Fruit fly (Drosophila melanogaster) whole organism, embryonic: Measurements from ENCODE around the gene RpS30.
A peak's percentile ranks its signal among the peaks of the same experiment; 100 is the strongest.

Experiments
- Abd-B ChIP-seq: fragments of 200-800 bp; sonication (Bioruptor generic); optimal IDR thresholded peaks from 2 replicates; lab custom pipeline; 2018; ENCODE audit warnings: missing biosample characterization, mild to moderate bottlenecking, missing genetic modification characterization, moderate library complexity
- Asciz ChIP-seq: fragments of 200-800 bp; sonication (Bioruptor generic); optimal IDR thresholded peaks from 2 replicates; lab custom pipeline; 2017; ENCODE audit warnings: missing biosample characterization, mild to moderate bottlenecking, missing genetic modification characterization, missing genetic modification reagents
- CG10543 ChIP-seq: fragments of 200-800 bp; sonication (Bioruptor generic); optimal IDR thresholded peaks from 3 replicates; lab custom pipeline; 2017; ENCODE audit warnings: missing biosample characterization, mild to moderate bottlenecking, missing genetic modification characterization, moderate library complexity
- CG11093 ChIP-seq: fragments of 200-800 bp; sonication (Bioruptor generic); IDR thresholded peaks from 3 replicates; pipeline ENCODE4 v1.3.6; 2022; ENCODE audit warnings: missing biosample characterization, missing genetic modification characterization
- CG14014 ChIP-seq: fragments of 200-800 bp; sonication (Bioruptor generic); IDR thresholded peaks from 2 replicates; pipeline ENCODE4 v1.3.6; 2022; ENCODE audit warnings: missing biosample characterization, missing genetic modification characterization
- CG14860 ChIP-seq: fragments of 200-800 bp; sonication (Bioruptor generic); IDR thresholded peaks from 3 replicates; pipeline ENCODE4 v1.3.6; 2022; ENCODE audit warnings: missing biosample characterization, missing genetic modification characterization; ENCODE audit not compliant: partially characterized antibody
- CG16815 ChIP-seq: fragments of 200-800 bp; sonication (Bioruptor generic); optimal IDR thresholded peaks from 3 replicates; lab custom pipeline; 2017; ENCODE audit warnings: missing biosample characterization, mild to moderate bottlenecking, missing genetic modification characterization
- CG16863 ChIP-seq: fragments of 200-800 bp; sonication (Bioruptor generic); optimal IDR thresholded peaks from 3 replicates; lab custom pipeline; 2016; ENCODE audit warnings: missing biosample characterization, missing genetic modification characterization
- CG17829 ChIP-seq: fragments of 200-800 bp; optimal IDR thresholded peaks from 2 replicates; lab custom pipeline; 2019; ENCODE audit warnings: missing biosample characterization, mild to moderate bottlenecking, missing genetic modification characterization, moderate library complexity
- CG18599 ChIP-seq: fragments of 200-800 bp; sonication (Bioruptor generic); optimal IDR thresholded peaks from 3 replicates; lab custom pipeline; 2017; ENCODE audit warnings: missing biosample characterization, missing genetic modification characterization, mild to moderate bottlenecking, moderate library complexity, missing genetic modification reagents
- CG2202 ChIP-seq: fragments of 200-800 bp; sonication (Bioruptor generic); optimal IDR thresholded peaks from 2 replicates; lab custom pipeline; 2018; ENCODE audit warnings: missing biosample characterization, mild to moderate bottlenecking, missing genetic modification characterization
- CG31441 ChIP-seq: fragments of 200-800 bp; sonication (Bioruptor generic); IDR thresholded peaks from 2 replicates; pipeline ENCODE4 v1.3.6; 2022; ENCODE audit warnings: missing biosample characterization, missing genetic modification characterization
- CG34224 ChIP-seq: fragments of 200-800 bp; sonication (Bioruptor generic); IDR thresholded peaks from 3 replicates; pipeline ENCODE4 v1.3.6; 2022; ENCODE audit warnings: missing biosample characterization, missing genetic modification characterization; ENCODE audit not compliant: partially characterized antibody
- CG3726 ChIP-seq: fragments of 200-800 bp; sonication (Bioruptor generic); IDR thresholded peaks from 3 replicates; pipeline ENCODE4, ENCODE4 v1.3.6; 2022; ENCODE audit warnings: missing biosample characterization, missing genetic modification characterization
- CG42726 ChIP-seq: fragments of 200-800 bp; sonication (Bioruptor generic); IDR thresholded peaks from 2 replicates; pipeline ENCODE4 v1.3.6; 2022; ENCODE audit warnings: missing biosample characterization, missing genetic modification characterization; ENCODE audit not compliant: partially characterized antibody
- CG5180 ChIP-seq: fragments of 200-800 bp; sonication (Bioruptor generic); optimal IDR thresholded peaks from 3 replicates; lab custom pipeline; 2017; ENCODE audit warnings: missing biosample characterization, missing genetic modification characterization, mild to moderate bottlenecking, moderate library complexity, missing genetic modification reagents
- CG5953 ChIP-seq: fragments of 200-800 bp; sonication (Bioruptor generic); IDR thresholded peaks from 2 replicates; pipeline ENCODE4 v1.3.6; 2022; ENCODE audit warnings: missing biosample characterization, missing genetic modification characterization
- CG6175 ChIP-seq: fragments of 200-800 bp; sonication (Bioruptor generic); IDR thresholded peaks from 3 replicates; pipeline ENCODE4 v1.3.6; 2022; ENCODE audit warnings: missing biosample characterization, missing genetic modification characterization
- CG7839 ChIP-seq: fragments of 200-800 bp; sonication (Bioruptor generic); optimal IDR thresholded peaks from 3 replicates; lab custom pipeline; 2018; ENCODE audit warnings: missing biosample characterization, mild to moderate bottlenecking, missing genetic modification characterization, moderate library complexity
- CG8765 ChIP-seq: fragments of 200-800 bp; sonication (Bioruptor generic); IDR thresholded peaks from 2 replicates; pipeline ENCODE4 v1.3.6; 2022; ENCODE audit warnings: missing biosample characterization, missing genetic modification characterization
- CG8944 ChIP-seq: fragments of 200-800 bp; sonication (Bioruptor generic); optimal IDR thresholded peaks from 3 replicates; lab custom pipeline; 2016; ENCODE audit warnings: missing biosample characterization, missing genetic modification characterization
- CG9876 ChIP-seq: fragments of 200-800 bp; sonication (Bioruptor generic); optimal IDR thresholded peaks from 2 replicates; lab custom pipeline; 2016; ENCODE audit warnings: missing biosample characterization, missing genetic modification characterization
- CHES-1-like ChIP-seq: fragments of 200-800 bp; sonication (Bioruptor generic); optimal IDR thresholded peaks from 2 replicates; lab custom pipeline; 2016; ENCODE audit warnings: missing biosample characterization, missing genetic modification characterization
- Dip3 ChIP-seq: fragments of 200-800 bp; sonication (Bioruptor generic); optimal IDR thresholded peaks from 3 replicates; lab custom pipeline; 2016; ENCODE audit warnings: missing biosample characterization, missing genetic modification characterization
- Mad ChIP-seq: fragments of 200-800 bp; sonication (Bioruptor generic); optimal IDR thresholded peaks from 2 replicates; lab custom pipeline; 2016; ENCODE audit warnings: missing biosample characterization, missing genetic modification characterization
- Oli ChIP-seq: fragments of 200-800 bp; sonication (Bioruptor generic); optimal IDR thresholded peaks from 2 replicates; lab custom pipeline; 2018; ENCODE audit warnings: missing biosample characterization, mild to moderate bottlenecking, missing genetic modification characterization, moderate library complexity
- Opbp ChIP-seq: fragments of 200-800 bp; sonication (Bioruptor generic); IDR thresholded peaks from 3 replicates; pipeline ENCODE4 v1.3.6; 2022; ENCODE audit warnings: missing biosample characterization, missing genetic modification characterization; ENCODE audit not compliant: partially characterized antibody
- Ssrp ChIP-seq: fragments of 200-800 bp; sonication (Bioruptor generic); optimal IDR thresholded peaks from 2 replicates; lab custom pipeline; 2018; ENCODE audit warnings: missing biosample characterization, mild to moderate bottlenecking, missing genetic modification characterization, moderate library complexity
- Trl ChIP-seq, 3 experiments: fragments of >200 bp in 2 of 3; fragments of 200-800 bp in 1 of 3; sonication (Bioruptor generic) in 1 of 3; optimal IDR thresholded peaks; 2 replicates in 1 of 3; 3 replicates in 2 of 3; lab custom pipeline; 2016 to 2017; ENCODE audit warnings: missing biosample characterization in 1 of 3, missing genetic modification characterization in 1 of 3
- ap ChIP-seq: fragments of 200-800 bp; sonication (Bioruptor generic); IDR thresholded peaks from 2 replicates; pipeline ENCODE4 v1.3.6; 2022; ENCODE audit warnings: missing biosample characterization, missing genetic modification characterization
- caup ChIP-seq: fragments of 200-800 bp; sonication (Bioruptor generic); optimal IDR thresholded peaks from 3 replicates; lab custom pipeline; 2017; ENCODE audit warnings: missing biosample characterization, mild to moderate bottlenecking, missing genetic modification characterization, moderate library complexity; ENCODE audit not compliant: severe bottlenecking
- dati ChIP-seq: fragments of 200-800 bp; sonication (Bioruptor generic); IDR thresholded peaks from 2 replicates; pipeline ENCODE4 v1.3.6; 2022; ENCODE audit warnings: missing biosample characterization, missing genetic modification characterization
- dmrt99B ChIP-seq: fragments of 200-800 bp; sonication (Bioruptor generic); optimal IDR thresholded peaks from 2 replicates; lab custom pipeline; 2018; ENCODE audit warnings: missing biosample characterization, mild to moderate bottlenecking, missing genetic modification characterization, moderate library complexity
- en ChIP-seq: fragments of 200-800 bp; sonication (Bioruptor generic); optimal IDR thresholded peaks from 2 replicates; lab custom pipeline; 2016; ENCODE audit warnings: missing biosample characterization, missing genetic modification characterization
- ewg ChIP-seq: fragments of 200-800 bp; sonication (Bioruptor generic); optimal IDR thresholded peaks from 3 replicates; lab custom pipeline; 2017; ENCODE audit warnings: mild to moderate bottlenecking, missing biosample characterization, missing genetic modification reagents, missing genetic modification characterization
- fru ChIP-seq: fragments of >200 bp; optimal IDR thresholded peaks from 2 replicates; lab custom pipeline; 2017
- fu2 ChIP-seq: fragments of 200-800 bp; sonication (Bioruptor generic); optimal IDR thresholded peaks from 2 replicates; lab custom pipeline; 2016; ENCODE audit warnings: missing biosample characterization, missing genetic modification characterization
- hkb ChIP-seq, 2 experiments: fragments of 200-800 bp in 1 of 2; fragments of >200 bp in 1 of 2; sonication (Bioruptor generic) in 1 of 2; IDR thresholded peaks in 1 of 2; optimal IDR thresholded peaks in 1 of 2; 2 replicates each; pipeline versions ENCODE4 v1.3.6 to Lab custom; 2017 to 2022; ENCODE audit warnings: missing biosample characterization in 1 of 2, missing genetic modification characterization in 1 of 2
- nom ChIP-seq: fragments of 200-800 bp; sonication (Bioruptor generic); optimal IDR thresholded peaks from 2 replicates; lab custom pipeline; 2017; ENCODE audit warnings: missing biosample characterization, missing genetic modification characterization, mild to moderate bottlenecking, moderate library complexity, missing genetic modification reagents
- onecut ChIP-seq: fragments of 200-800 bp; sonication (Bioruptor generic); IDR thresholded peaks from 2 replicates; pipeline ENCODE4 v1.3.6; 2022; ENCODE audit warnings: missing biosample characterization, missing genetic modification characterization
- peb ChIP-seq: fragments of 200-800 bp; sonication (Bioruptor generic); IDR thresholded peaks from 2 replicates; pipeline ENCODE4 v1.3.6; 2022; ENCODE audit warnings: missing biosample characterization, missing genetic modification characterization
- pum ChIP-seq: fragments of 200-800 bp; sonication (Bioruptor generic); optimal IDR thresholded peaks from 2 replicates; lab custom pipeline; 2016; ENCODE audit warnings: missing biosample characterization, missing genetic modification characterization
- schlank ChIP-seq: fragments of 200-800 bp; sonication (Bioruptor generic); optimal IDR thresholded peaks from 2 replicates; lab custom pipeline; 2018; ENCODE audit warnings: missing biosample characterization, mild to moderate bottlenecking, missing genetic modification characterization
- scrt ChIP-seq: fragments of 200-800 bp; sonication (Bioruptor generic); optimal IDR thresholded peaks from 2 replicates; lab custom pipeline; 2018; ENCODE audit warnings: missing biosample characterization, mild to moderate bottlenecking, missing genetic modification characterization, moderate library complexity
- sd ChIP-seq: fragments of 200-800 bp; sonication (Bioruptor generic); optimal IDR thresholded peaks from 3 replicates; lab custom pipeline; 2018; ENCODE audit warnings: missing biosample characterization, mild to moderate bottlenecking, missing genetic modification characterization, moderate library complexity
- so ChIP-seq: fragments of 200-800 bp; sonication (Bioruptor generic); IDR thresholded peaks from 3 replicates; pipeline ENCODE4 v1.3.6; 2022; ENCODE audit warnings: missing biosample characterization, missing genetic modification characterization
- tna ChIP-seq: fragments of 200-800 bp; sonication (Bioruptor generic); IDR thresholded peaks from 2 replicates; pipeline ENCODE4 v1.3.6; 2022; ENCODE audit warnings: missing biosample characterization, missing genetic modification characterization; ENCODE audit not compliant: partially characterized antibody
- unpg ChIP-seq: fragments of 200-800 bp; sonication (Bioruptor generic); optimal IDR thresholded peaks from 3 replicates; lab custom pipeline; 2018; ENCODE audit warnings: missing biosample characterization, mild to moderate bottlenecking, missing genetic modification characterization, moderate library complexity
- vfl ChIP-seq: fragments of 200-800 bp; sonication (Bioruptor generic); optimal IDR thresholded peaks from 2 replicates; lab custom pipeline; 2016; ENCODE audit warnings: missing biosample characterization, missing genetic modification characterization

The RpS30 gene

dm6 chr3R:20836257-20836856, 14.0 kb upstream of the RpS30 start (continued):
- TF ChIP-seq CG14014 (GFP tag; lab: Robert Waterston, UW) = no peak
- TF ChIP-seq Asciz (GFP tag; lab: Kevin White, UChicago) = no peak
- TF ChIP-seq CG5180 (GFP tag; lab: Kevin White, UChicago) = no peak
- TF ChIP-seq ap (GFP tag; lab: Robert Waterston, UW) = no peak
- no peak for TF ChIP-seq pum (GFP tag; lab: Kevin White, UChicago)
- TF ChIP-seq dmrt99B (tag; lab: Kevin White, UChicago) = peak; percentile 21
- TF ChIP-seq CG11093 (GFP tag; lab: Robert Waterston, UW) = no peak
- TF ChIP-seq CG8765 (GFP tag; lab: Robert Waterston, UW) = no peak
- TF ChIP-seq ewg (GFP tag; lab: Kevin White, UChicago) = no peak
- TF ChIP-seq CG31441 = 0 out of 2 replicates have a peak, but pooled peaks have one; percentile 24
- no peak for TF ChIP-seq CG17829 (tag; lab: Kevin White, UChicago)
- TF ChIP-seq CG2202 (tag; lab: Kevin White, UChicago) = no peak
- no peak for TF ChIP-seq CG16863 (GFP tag; lab: Kevin White, UChicago)
- no peak for TF ChIP-seq caup (GFP tag; lab: Kevin White, UChicago)
- TF ChIP-seq unpg (GFP tag; lab: Kevin White, UChicago) = no peak
- TF ChIP-seq CG6175 = no peak
- no peak for TF ChIP-seq Opbp
- no peak for TF ChIP-seq CG10543
- TF ChIP-seq CG18599 = no peak
- TF ChIP-seq hkb (optimal IDR thresholded peaks at IDR 0.05; lab: Kevin White, UChicago) = no peak
- TF ChIP-seq hkb (GFP tag; IDR thresholded peaks at IDR 0.05; lab: Robert Waterston, UW) = no peak
- no peak for TF ChIP-seq Ssrp
- no peak for TF ChIP-seq fru
- TF ChIP-seq en (GFP tag; lab: Kevin White, UChicago) = no peak
- no peak for TF ChIP-seq Trl (optimal IDR thresholded peaks at IDR 0.05; lab: Kevin White, UChicago)
- no peak for TF ChIP-seq Trl (GFP tag; optimal IDR thresholded peaks at IDR 0.05; lab: Kevin White, UChicago)
- TF ChIP-seq vfl (GFP tag; lab: Kevin White, UChicago) = no peak
- no peak for TF ChIP-seq CG14860 (GFP tag; lab: Robert Waterston, UW)
- TF ChIP-seq tna (GFP tag; lab: Robert Waterston, UW) = no peak
- TF ChIP-seq CHES-1-like (GFP tag; lab: Kevin White, UChicago) = no peak
- peak; percentile 30 for TF ChIP-seq CG7839
- TF ChIP-seq schlank (tag; lab: Kevin White, UChicago) = no peak
- TF ChIP-seq CG9876 (GFP tag; lab: Kevin White, UChicago) = no peak
- TF ChIP-seq CG5953 = no peak
- TF ChIP-seq fu2 (GFP tag; lab: Kevin White, UChicago) = no peak
- TF ChIP-seq sd (tag; lab: Kevin White, UChicago) = no peak
- no peak for TF ChIP-seq CG3726 (GFP tag; lab: Robert Waterston, UW)
- no peak for TF ChIP-seq peb (GFP tag; lab: Robert Waterston, UW)
- TF ChIP-seq CG42726 (GFP tag; lab: Robert Waterston, UW) = no peak
- no peak for TF ChIP-seq CG34224 (GFP tag; lab: Robert Waterston, UW)
- no peak for TF ChIP-seq so (GFP tag; lab: Robert Waterston, UW)
- TF ChIP-seq CG8944 (GFP tag; lab: Kevin White, UChicago) = no peak
- no peak for TF ChIP-seq Abd-B (GFP tag; lab: Kevin White, UChicago)
- peak; percentile 10 for TF ChIP-seq CG16815 (GFP tag; lab: Kevin White, UChicago)
- peak; percentile 38 for TF ChIP-seq Oli (tag; lab: Kevin White, UChicago)
- no peak for TF ChIP-seq nom (GFP tag; lab: Kevin White, UChicago)
- no peak for TF ChIP-seq dati (GFP tag; lab: Robert Waterston, UW)
- no peak for TF ChIP-seq Dip3 (GFP tag; lab: Kevin White, UChicago)
- TF ChIP-seq onecut (GFP tag; lab: Robert Waterston, UW) = no peak
- no peak for TF ChIP-seq Mad (GFP tag; lab: Kevin White, UChicago)
- no peak for TF ChIP-seq scrt (GFP tag; lab: Kevin White, UChicago)
